Worm (Caenorhabditis elegans): Measurements from ENCODE around the gene M03F8.6.
A peak's percentile ranks its signal among the peaks of the same experiment; 100 is the strongest.

Gene M03F8.6

DNA sequence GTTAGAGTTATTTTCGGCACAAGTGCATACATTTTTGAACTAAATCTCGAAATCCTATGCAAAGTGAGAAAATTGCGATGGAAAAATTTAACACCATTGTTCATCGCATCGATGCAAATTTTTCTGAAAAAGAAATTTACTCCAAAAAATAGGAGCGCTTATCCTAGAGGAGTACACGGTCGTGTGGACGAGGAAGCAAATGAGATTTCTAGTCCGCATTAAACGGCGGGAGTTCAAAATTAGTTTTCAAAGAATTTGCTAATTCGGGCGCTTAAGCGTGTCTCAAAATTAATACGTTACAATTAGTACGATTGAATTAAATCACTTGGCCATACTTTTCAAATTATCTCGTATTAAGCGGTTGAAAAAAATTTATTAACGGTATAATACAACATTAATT lies 36.9 kb downstream of the M03F8.6 start, which contains the start of gene lrpr-1:
Gene lrpr-1, minus strand, starts transcription at position 185 of the 400 bp plus-strand sequence.
- TF ChIP-seq tbx-37 (GFP tag; conservative IDR thresholded peaks at IDR 0.05) (peak; percentile 88), flt-1 (GFP tag; IDR thresholded peaks at IDR 0.05) (peak; percentile 50; the same call in 1 of the 2 replicates), hmbx-1 (tag; optimal IDR thresholded peaks at IDR 0.05) (no peak)

ce11 chrV:5916862-5917261 lies 37.8 kb downstream of the M03F8.6 start:
- TF ChIP-seq tra-4 (tag; optimal IDR thresholded peaks at IDR 0.05) (no peak), tbx-37 (GFP tag; conservative IDR thresholded peaks at IDR 0.05) (no peak), ceh-36 (tag; optimal IDR thresholded peaks at IDR 0.05) (no peak), tbx-11 (GFP tag; IDR thresholded peaks at IDR 0.05) (no peak), pes-1 (GFP tag; IDR thresholded peaks at IDR 0.05) (no peak), hmg-4 (GFP tag; optimal IDR thresholded peaks at IDR 0.05) (no peak), ama-1 (optimal IDR thresholded peaks at IDR 0.05) (no peak), hnd-1 (tag; optimal IDR thresholded peaks at IDR 0.05) (no peak), ceh-13 (GFP tag; optimal IDR thresholded peaks at IDR 0.05) (no peak)

DNA sequence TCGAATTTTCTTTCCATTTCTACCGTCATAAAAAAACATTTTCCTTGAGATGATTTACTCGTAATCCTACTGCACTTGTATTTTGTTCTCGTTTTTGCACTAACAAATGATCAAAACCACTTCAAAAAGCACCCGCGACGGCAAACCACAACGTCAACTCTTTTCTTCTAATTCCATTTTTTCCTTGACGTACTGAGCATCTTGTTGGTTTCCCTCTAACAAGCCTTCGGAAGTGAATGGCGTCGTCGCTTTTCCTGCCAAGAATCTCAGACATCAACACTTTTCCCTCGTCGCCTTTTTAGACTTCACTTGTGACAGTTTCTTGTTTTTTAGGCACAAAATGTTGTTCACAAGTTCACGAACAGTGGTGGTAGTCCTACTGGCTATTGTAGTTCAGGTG lies 42.2 kb downstream of the M03F8.6 start, which contains the start of gene C04E6.13:
Gene C04E6.13, plus strand, starts transcription at position 301 of the 400 bp plus-strand sequence.
- no peak for TF ChIP-seq ceh-36 (tag; optimal IDR thresholded peaks at IDR 0.05)
- TF ChIP-seq aly-1 (tag; optimal IDR thresholded peaks at IDR 0.05), result no peak
- no peak for TF ChIP-seq scrt-1 (GFP tag; IDR thresholded peaks at IDR 0.05)
- no peak for TF ChIP-seq hmg-4 (GFP tag; optimal IDR thresholded peaks at IDR 0.05)
- TF ChIP-seq tbx-11 (GFP tag; IDR thresholded peaks at IDR 0.05), result no peak
- no peak for TF ChIP-seq F13C5.2 (tag; optimal IDR thresholded peaks at IDR 0.05)
- TF ChIP-seq ets-7 (tag; optimal IDR thresholded peaks at IDR 0.05), result no peak
- TF ChIP-seq hmbx-1 (tag; optimal IDR thresholded peaks at IDR 0.05), result no peak
- no peak for TF ChIP-seq pes-1 (GFP tag; IDR thresholded peaks at IDR 0.05)
- no peak for TF ChIP-seq hnd-1 (tag; optimal IDR thresholded peaks at IDR 0.05)
- TF ChIP-seq ceh-13 (GFP tag; optimal IDR thresholded peaks at IDR 0.05), result no peak
- TF ChIP-seq ama-1 (optimal IDR thresholded peaks at IDR 0.05), result no peak
- TF ChIP-seq tbx-37 (GFP tag; conservative IDR thresholded peaks at IDR 0.05), result no peak
- no peak for TF ChIP-seq B0310.2 (tag; optimal IDR thresholded peaks at IDR 0.05)
- no peak for TF ChIP-seq tra-4 (tag; optimal IDR thresholded peaks at IDR 0.05)
- TF ChIP-seq sea-1 (GFP tag; conservative IDR thresholded peaks at IDR 0.05), result no peak
- no peak for TF ChIP-seq flt-1 (GFP tag; IDR thresholded peaks at IDR 0.05)

- TF ChIP-seq ceh-13 (GFP tag; optimal IDR thresholded peaks at IDR 0.05), result no peak
- TF ChIP-seq flt-1 (GFP tag; IDR thresholded peaks at IDR 0.05), result no peak
- no peak for TF ChIP-seq ceh-36 (tag; optimal IDR thresholded peaks at IDR 0.05)
- no peak for TF ChIP-seq sea-1 (GFP tag; conservative IDR thresholded peaks at IDR 0.05)
- TF ChIP-seq hnd-1 (tag; optimal IDR thresholded peaks at IDR 0.05), result no peak
- no peak for TF ChIP-seq aly-1 (tag; optimal IDR thresholded peaks at IDR 0.05)
- no peak for TF ChIP-seq F13C5.2 (tag; optimal IDR thresholded peaks at IDR 0.05)
These were observed 47.6 kb downstream of the M03F8.6 start, which contains the start of gene C04E6.4 for ce11 chrV:5907090-5907489. C04E6.4 (plus strand) TSS chrV:5907390.

ce11 chrV:5906252-5906651 lies 48.4 kb downstream of the M03F8.6 start, which contains the start of gene srd-15:
srd-15 (minus strand) TSS chrV:5906352.
- no peak for TF ChIP-seq tbx-11 (GFP tag; IDR thresholded peaks at IDR 0.05)
- TF ChIP-seq flt-1 (GFP tag; IDR thresholded peaks at IDR 0.05), result no peak
- no peak for TF ChIP-seq ama-1 (optimal IDR thresholded peaks at IDR 0.05)
- TF ChIP-seq scrt-1 (GFP tag; IDR thresholded peaks at IDR 0.05), result no peak
- TF ChIP-seq sea-1 (GFP tag; conservative IDR thresholded peaks at IDR 0.05), result no peak
- TF ChIP-seq tbx-37 (GFP tag; conservative IDR thresholded peaks at IDR 0.05), result no peak
- TF ChIP-seq hmbx-1 (tag; optimal IDR thresholded peaks at IDR 0.05), result no peak
- TF ChIP-seq B0310.2 (tag; optimal IDR thresholded peaks at IDR 0.05), result no peak
- TF ChIP-seq aly-1 (tag; optimal IDR thresholded peaks at IDR 0.05), result no peak
- no peak for TF ChIP-seq F13C5.2 (tag; optimal IDR thresholded peaks at IDR 0.05)
- TF ChIP-seq ceh-36 (tag; optimal IDR thresholded peaks at IDR 0.05), result no peak
